Worm (Caenorhabditis elegans) whole organism, L1 larva: ENCODE results near the gene F59E11.2.

ENCODE experiments used
- elt-2 ChIP-seq: sonication (generic microtip); optimal IDR thresholded peaks from 2 replicates; lab custom pipeline; 2016; ENCODE audit warnings: missing genetic modification characterization, mild to moderate bottlenecking, inconsistent platforms, missing compliant biosample characterization, missing genetic modification reagents
- lir-3 ChIP-seq: sonication (generic microtip); optimal IDR thresholded peaks from 2 replicates; lab custom pipeline; 2016; ENCODE audit warnings: mild to moderate bottlenecking, missing genetic modification characterization, moderate library complexity, missing compliant biosample characterization; ENCODE audit not compliant: poor library complexity
- nhr-77 ChIP-seq: fragments of 150-350 bp; optimal IDR thresholded peaks from 2 replicates; lab custom pipeline; 2014; ENCODE audit warnings: missing biosample characterization, missing genetic modification characterization
- pqm-1 ChIP-seq: sonication (generic microtip); optimal IDR thresholded peaks from 3 replicates; lab custom pipeline; 2017; ENCODE audit warnings: missing biosample characterization, missing genetic modification characterization
- sptf-1 ChIP-seq: fragments of 150-350 bp; optimal IDR thresholded peaks from 2 replicates; lab custom pipeline; 2014; ENCODE audit warnings: missing biosample characterization, missing genetic modification characterization

DNA sequence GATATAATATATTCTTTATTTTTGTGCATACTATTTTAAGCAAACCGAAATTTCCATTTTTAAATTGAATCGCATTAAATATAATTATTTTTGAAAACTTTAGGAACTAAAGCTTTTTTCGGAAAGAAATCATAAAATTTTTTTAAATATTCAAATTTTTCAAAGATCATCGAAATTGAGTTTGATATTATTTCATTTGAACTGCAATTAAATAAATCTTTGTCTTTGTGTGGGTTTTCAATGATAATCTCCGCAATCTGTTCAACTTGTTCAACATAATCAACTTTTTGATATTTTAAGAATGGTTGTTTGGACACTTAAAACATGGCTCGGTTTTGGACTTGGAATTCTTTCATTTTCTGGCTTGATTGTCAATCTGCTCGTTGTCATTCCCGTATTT lies 7.9 kb downstream of the F59E11.2 start, which contains the start of gene srx-2:
- no peak for TF ChIP-seq sptf-1 (tag; lab: Kevin White, UChicago)
- no peak for TF ChIP-seq nhr-77
- no peak for TF ChIP-seq pqm-1 (tag; lab: Kevin White, UChicago)
- TF ChIP-seq elt-2 = no peak
- no peak for TF ChIP-seq lir-3 (tag; lab: Kevin White, UChicago)
